Fruit fly (Drosophila melanogaster) whole organism, embryonic: Measurements from ENCODE around the gene Gr33a.

Source experiments
- CG10543 ChIP-seq: fragments of 200-800 bp; sonication (Bioruptor generic); optimal IDR thresholded peaks from 3 replicates; lab custom pipeline; 2017; ENCODE audit warnings: missing biosample characterization, mild to moderate bottlenecking, missing genetic modification characterization, moderate library complexity
- CG10959 ChIP-seq: fragments of 200-800 bp; sonication (Bioruptor generic); IDR thresholded peaks from 2 replicates; pipeline ENCODE4 v1.3.6; 2022; ENCODE audit warnings: missing biosample characterization, missing genetic modification characterization
- CG11504 ChIP-seq: fragments of 200-800 bp; sonication (Bioruptor generic); optimal IDR thresholded peaks from 3 replicates; lab custom pipeline; 2019; ENCODE audit warnings: missing biosample characterization, mild to moderate bottlenecking, missing genetic modification characterization, moderate library complexity
- CG12155 ChIP-seq: fragments of 200-800 bp; sonication (Bioruptor generic); optimal IDR thresholded peaks from 3 replicates; lab custom pipeline; 2016; ENCODE audit warnings: missing biosample characterization, missing genetic modification characterization
- CG12744 ChIP-seq: fragments of 200-800 bp; sonication (Bioruptor generic); optimal IDR thresholded peaks from 2 replicates; lab custom pipeline; 2016; ENCODE audit warnings: missing biosample characterization, missing genetic modification characterization
- CG14441 ChIP-seq: fragments of 200-800 bp; sonication (Bioruptor generic); IDR thresholded peaks from 2 replicates; pipeline ENCODE4 v1.3.6; 2022; ENCODE audit warnings: missing biosample characterization, missing genetic modification characterization
- CG15479 ChIP-seq: fragments of 200-800 bp; sonication (Bioruptor generic); optimal IDR thresholded peaks from 3 replicates; lab custom pipeline; 2019; ENCODE audit warnings: missing biosample characterization, mild to moderate bottlenecking, missing genetic modification characterization, moderate library complexity
- CG15696 ChIP-seq: fragments of 200-800 bp; sonication (Bioruptor generic); optimal IDR thresholded peaks from 2 replicates; lab custom pipeline; 2019; ENCODE audit warnings: missing biosample characterization, mild to moderate bottlenecking, missing genetic modification characterization, moderate library complexity
- CG17359 ChIP-seq: fragments of 200-800 bp; sonication (Bioruptor generic); optimal IDR thresholded peaks from 3 replicates; lab custom pipeline; 2018; ENCODE audit warnings: missing biosample characterization, mild to moderate bottlenecking, missing genetic modification characterization, moderate library complexity
- CG17385 ChIP-seq: fragments of 200-800 bp; sonication (Bioruptor generic); optimal IDR thresholded peaks from 3 replicates; lab custom pipeline; 2018; ENCODE audit warnings: missing biosample characterization, mild to moderate bottlenecking, missing genetic modification characterization
- CG18011 ChIP-seq: fragments of 200-800 bp; sonication (Bioruptor generic); optimal IDR thresholded peaks from 2 replicates; lab custom pipeline; 2017; ENCODE audit warnings: missing biosample characterization, missing genetic modification characterization, mild to moderate bottlenecking, moderate library complexity, missing genotype
- CG2712 ChIP-seq: fragments of 200-800 bp; optimal IDR thresholded peaks from 3 replicates; lab custom pipeline; 2019; ENCODE audit warnings: missing biosample characterization, mild to moderate bottlenecking, missing genetic modification characterization, moderate library complexity
- CG31441 ChIP-seq: fragments of 200-800 bp; sonication (Bioruptor generic); IDR thresholded peaks from 2 replicates; pipeline ENCODE4 v1.3.6; 2022; ENCODE audit warnings: missing biosample characterization, missing genetic modification characterization
- CG34376 ChIP-seq: fragments of 200-800 bp; sonication (Bioruptor generic); optimal IDR thresholded peaks from 2 replicates; lab custom pipeline; 2018; ENCODE audit warnings: missing biosample characterization, mild to moderate bottlenecking, missing genetic modification characterization
- CG6854 ChIP-seq: fragments of 200-800 bp; sonication (Bioruptor generic); optimal IDR thresholded peaks from 3 replicates; lab custom pipeline; 2017; ENCODE audit warnings: missing biosample characterization, mild to moderate bottlenecking, missing genetic modification characterization
- Deaf1 ChIP-seq: fragments of 200-800 bp; optimal IDR thresholded peaks from 3 replicates; lab custom pipeline; 2019; ENCODE audit warnings: missing biosample characterization, mild to moderate bottlenecking, missing genetic modification characterization, moderate library complexity
- Ets65A ChIP-seq: fragments of 200-800 bp; sonication (Bioruptor generic); peaks from one replicate; lab custom pipeline; 2016; ENCODE audit warnings: missing biosample characterization, missing genetic modification characterization
- Hmr ChIP-seq: fragments of 200-800 bp; sonication (Bioruptor generic); optimal IDR thresholded peaks from 3 replicates; lab custom pipeline; 2017; ENCODE audit warnings: mild to moderate bottlenecking, missing biosample characterization, missing genetic modification reagents, missing genetic modification characterization
- Jarid2 ChIP-seq: fragments of 200-800 bp; sonication (Bioruptor generic); optimal IDR thresholded peaks from 3 replicates; lab custom pipeline; 2017; ENCODE audit warnings: mild to moderate bottlenecking, missing biosample characterization, missing genetic modification reagents, missing genetic modification characterization
- MBD-R2 ChIP-seq: fragments of 200-800 bp; sonication (Bioruptor generic); IDR thresholded peaks from 2 replicates; pipeline ENCODE4 v1.3.6; 2022; ENCODE audit warnings: missing biosample characterization, missing genetic modification characterization
- NC2α ChIP-seq: fragments of 200-800 bp; sonication (Bioruptor generic); optimal IDR thresholded peaks from 2 replicates; lab custom pipeline; 2016; ENCODE audit warnings: missing biosample characterization, missing genetic modification characterization
- Opbp ChIP-seq: fragments of 200-800 bp; sonication (Bioruptor generic); IDR thresholded peaks from 3 replicates; pipeline ENCODE4 v1.3.6; 2022; ENCODE audit warnings: missing biosample characterization, missing genetic modification characterization; ENCODE audit not compliant: partially characterized antibody
- Sry-δ ChIP-seq: fragments of 200-800 bp; sonication (Bioruptor generic); optimal IDR thresholded peaks from 2 replicates; lab custom pipeline; 2016; ENCODE audit warnings: missing biosample characterization, missing genetic modification characterization
- Trl ChIP-seq, 3 experiments: fragments of >200 bp in 2 of 3; fragments of 200-800 bp in 1 of 3; sonication (Bioruptor generic) in 1 of 3; optimal IDR thresholded peaks; 2 replicates in 1 of 3; 3 replicates in 2 of 3; lab custom pipeline; 2016 to 2017; ENCODE audit warnings: missing biosample characterization in 1 of 3, missing genetic modification characterization in 1 of 3
- abd-A ChIP-seq: fragments of 200-800 bp; sonication (Bioruptor generic); optimal IDR thresholded peaks from 3 replicates; lab custom pipeline; 2019; ENCODE audit warnings: missing biosample characterization, mild to moderate bottlenecking, missing genetic modification characterization, moderate library complexity
- ems ChIP-seq: fragments of 200-800 bp; sonication (Bioruptor generic); optimal IDR thresholded peaks from 3 replicates; lab custom pipeline; 2016; ENCODE audit warnings: missing biosample characterization, missing genetic modification characterization
- exex ChIP-seq: fragments of 200-800 bp; sonication (Bioruptor generic); optimal IDR thresholded peaks from 4 replicates; lab custom pipeline; 2018; ENCODE audit warnings: missing biosample characterization, mild to moderate bottlenecking, missing genetic modification characterization, moderate library complexity
- grau ChIP-seq: fragments of 200-800 bp; optimal IDR thresholded peaks from 3 replicates; lab custom pipeline; 2019; ENCODE audit warnings: missing biosample characterization, mild to moderate bottlenecking, missing genetic modification characterization, moderate library complexity
- gt ChIP-seq: fragments of 200-800 bp; sonication (Bioruptor generic); IDR thresholded peaks from 2 replicates; pipeline ENCODE4 v1.3.6; 2022; ENCODE audit warnings: missing biosample characterization, missing genetic modification characterization
- mld ChIP-seq: fragments of 200-800 bp; sonication (Bioruptor generic); IDR thresholded peaks from 3 replicates; pipeline ENCODE4 v1.3.6; 2022; ENCODE audit warnings: missing biosample characterization, missing genetic modification characterization; ENCODE audit not compliant: partially characterized antibody
- peb ChIP-seq: fragments of 200-800 bp; sonication (Bioruptor generic); IDR thresholded peaks from 2 replicates; pipeline ENCODE4 v1.3.6; 2022; ENCODE audit warnings: missing biosample characterization, missing genetic modification characterization
- run ChIP-seq: fragments of 200-800 bp; sonication (Bioruptor generic); optimal IDR thresholded peaks from 3 replicates; lab custom pipeline; 2018; ENCODE audit warnings: missing biosample characterization, mild to moderate bottlenecking, missing genetic modification characterization
- scrt ChIP-seq: fragments of 200-800 bp; sonication (Bioruptor generic); optimal IDR thresholded peaks from 2 replicates; lab custom pipeline; 2018; ENCODE audit warnings: missing biosample characterization, mild to moderate bottlenecking, missing genetic modification characterization, moderate library complexity
- sens ChIP-seq: fragments of 200-800 bp; sonication (Bioruptor generic); peaks from one replicate; lab custom pipeline; 2016; ENCODE audit warnings: missing biosample characterization, missing genetic modification characterization
- slbo ChIP-seq: fragments of 200-800 bp; sonication (Bioruptor generic); IDR thresholded peaks from 2 replicates; pipeline ENCODE4 v1.3.6; 2022; ENCODE audit warnings: missing biosample characterization, missing genetic modification characterization
- slp2 ChIP-seq: fragments of 200-800 bp; sonication (Bioruptor generic); optimal IDR thresholded peaks from 2 replicates; lab custom pipeline; 2016; ENCODE audit warnings: missing biosample characterization, missing genetic modification characterization
- tap ChIP-seq: fragments of 200-800 bp; optimal IDR thresholded peaks from 3 replicates; lab custom pipeline; 2019; ENCODE audit warnings: missing biosample characterization, mild to moderate bottlenecking, missing genetic modification characterization, moderate library complexity
- tna ChIP-seq: fragments of 200-800 bp; sonication (Bioruptor generic); IDR thresholded peaks from 2 replicates; pipeline ENCODE4 v1.3.6; 2022; ENCODE audit warnings: missing biosample characterization, missing genetic modification characterization; ENCODE audit not compliant: partially characterized antibody
- tup ChIP-seq: fragments of 200-800 bp; sonication (Bioruptor generic); optimal IDR thresholded peaks from 2 replicates; lab custom pipeline; 2016; ENCODE audit warnings: missing biosample characterization, mild to moderate bottlenecking, missing genetic modification characterization, moderate library complexity
- twi ChIP-seq: fragments of 200-800 bp; optimal IDR thresholded peaks from 2 replicates; lab custom pipeline; 2019; ENCODE audit warnings: missing biosample characterization, mild to moderate bottlenecking, missing genetic modification characterization, moderate library complexity
- vnd ChIP-seq: fragments of 200-800 bp; sonication (Bioruptor generic); IDR thresholded peaks from 3 replicates; pipeline ENCODE4 v1.3.6; 2022; ENCODE audit warnings: missing biosample characterization, missing genetic modification characterization; ENCODE audit not compliant: partially characterized antibody
- zfh2 ChIP-seq: fragments of 200-800 bp; sonication (Bioruptor generic); optimal IDR thresholded peaks from 2 replicates; lab custom pipeline; 2016; ENCODE audit warnings: missing biosample characterization, missing genetic modification characterization

The Gr33a gene

DNA sequence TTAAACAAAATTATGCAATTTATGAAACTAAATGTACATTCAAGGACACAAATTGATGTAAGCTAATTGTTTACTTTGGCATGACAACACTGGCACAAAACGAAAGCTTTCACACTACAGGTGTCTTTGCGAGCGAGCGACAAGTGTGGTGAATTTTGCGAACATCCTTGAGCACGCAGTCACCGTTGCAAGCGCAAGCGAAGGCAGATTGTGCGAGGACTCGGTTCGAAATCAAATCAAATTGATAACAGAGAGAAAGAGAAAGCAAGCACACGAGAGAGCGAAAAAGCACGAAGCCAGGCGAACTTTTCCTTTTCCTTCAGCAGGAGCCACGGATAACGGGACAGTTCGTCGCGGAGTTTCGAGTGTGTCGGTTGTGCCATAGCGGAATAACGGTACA lies 4.6 kb downstream of the Gr33a start, which contains the start of gene CG31760:
TSS of gene CG31760 (plus strand) at position 342 of the 400 bp plus-strand sequence.
- TF ChIP-seq peb (GFP tag; lab: Robert Waterston, UW): no peak
- TF ChIP-seq Deaf1 (tag; lab: Kevin White, UChicago): peak; percentile 96
- no peak for TF ChIP-seq CG6854 (GFP tag; lab: Kevin White, UChicago)
- TF ChIP-seq grau (tag; lab: Kevin White, UChicago): no peak
- no peak for TF ChIP-seq vnd (GFP tag; lab: Robert Waterston, UW)
- peak; percentile 47 for TF ChIP-seq abd-A (tag; lab: Kevin White, UChicago)
- no peak for TF ChIP-seq CG12744 (GFP tag; lab: Kevin White, UChicago)
- peak; percentile 91 for TF ChIP-seq scrt (GFP tag; lab: Kevin White, UChicago)
- TF ChIP-seq CG18011 (GFP tag; lab: Kevin White, UChicago): no peak
- TF ChIP-seq Trl (optimal IDR thresholded peaks at IDR 0.05; lab: Kevin White, UChicago): peak; percentile 2 to 33
- no peak for TF ChIP-seq Trl (GFP tag; optimal IDR thresholded peaks at IDR 0.05; lab: Kevin White, UChicago)
- TF ChIP-seq twi (tag; lab: Kevin White, UChicago): peak; percentile 4
- no peak for TF ChIP-seq CG10543 (GFP tag; lab: Kevin White, UChicago)
- no peak for TF ChIP-seq ems (GFP tag; lab: Kevin White, UChicago)
- no peak for TF ChIP-seq NC2α (GFP tag; lab: Kevin White, UChicago)
- peak; percentile 84 for TF ChIP-seq CG11504 (tag; lab: Kevin White, UChicago)
- TF ChIP-seq Jarid2 (GFP tag; lab: Kevin White, UChicago): peak; percentile 7
- TF ChIP-seq gt (GFP tag; lab: Robert Waterston, UW): no peak
- TF ChIP-seq CG15479 (GFP tag; lab: Kevin White, UChicago): peak; percentile 56
- TF ChIP-seq slbo (GFP tag; lab: Robert Waterston, UW): no peak
- TF ChIP-seq exex (tag; lab: Kevin White, UChicago): no peak
- TF ChIP-seq, all 482 proteins: peak for 8

DNA sequence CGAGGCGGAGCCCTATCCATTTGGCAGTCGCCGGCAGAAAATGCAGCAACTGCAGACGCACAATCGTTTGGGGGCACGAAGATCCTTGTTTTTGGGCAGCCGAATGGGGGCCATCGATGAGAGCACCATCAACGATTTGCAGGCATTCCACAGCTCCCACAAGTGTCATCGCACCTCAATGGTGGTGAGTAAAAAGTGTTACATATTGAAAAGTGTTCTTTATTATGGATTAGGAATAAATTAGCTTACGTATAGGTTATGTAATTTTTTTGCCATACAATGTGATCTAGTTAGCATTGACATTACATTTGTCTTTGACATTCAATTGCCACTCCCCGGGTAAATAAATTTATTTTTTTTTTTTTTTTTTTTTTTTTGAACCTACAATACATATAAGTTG lies 23.7 kb downstream of the Gr33a start, which contains the start of gene CG31861:
TSS of gene CG31861 (plus strand) at position 301 of the 400 bp plus-strand sequence.
- TF ChIP-seq Ets65A (peak; percentile 89), slp2 (GFP tag; lab: Kevin White, UChicago) (no peak)

DNA sequence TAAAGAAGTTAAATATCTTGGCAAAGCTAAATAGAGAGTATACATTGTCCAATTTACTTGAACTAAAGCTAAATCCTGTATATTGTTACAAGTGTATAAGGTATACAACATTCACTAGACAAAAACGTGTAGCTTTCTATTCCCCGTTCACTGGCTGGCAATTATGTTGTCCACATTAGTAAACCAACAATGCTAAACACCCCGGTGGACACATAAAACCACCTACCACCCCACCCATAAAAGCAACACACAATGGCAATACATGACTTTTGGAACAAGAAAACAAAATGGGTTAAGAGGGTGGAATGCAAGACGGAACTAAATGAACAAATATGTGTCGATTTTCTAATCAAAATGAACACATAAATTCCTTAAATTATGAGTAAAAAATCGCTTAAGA lies 26.1 kb downstream of the Gr33a start, which contains the start of gene ZnT33D:
TSS of gene ZnT33D (plus strand) at position 301 of the 400 bp plus-strand sequence.
- TF ChIP-seq CG12155 (GFP tag; lab: Kevin White, UChicago) (no peak), CG15696 (no peak), run (tag; lab: Kevin White, UChicago) (no peak), CG12744 (GFP tag; lab: Kevin White, UChicago) (no peak)

DNA sequence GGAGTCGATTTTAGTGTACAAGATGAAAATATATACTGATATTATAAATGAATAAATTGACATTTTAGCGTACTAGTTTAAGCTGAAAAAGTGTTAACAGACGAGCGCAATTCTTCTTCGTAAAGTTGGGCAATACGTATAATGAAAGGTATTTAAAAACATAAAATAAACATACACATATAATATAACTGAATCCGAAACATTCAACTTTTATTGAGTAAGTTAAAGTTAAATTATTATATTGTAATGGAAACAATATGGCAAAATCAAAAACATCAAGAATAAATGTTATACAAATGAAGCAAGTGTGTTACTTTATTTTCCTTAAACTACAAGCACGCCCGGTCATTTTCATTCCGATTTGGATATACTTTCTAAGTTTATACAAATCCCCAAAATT lies 32.4 kb downstream of the Gr33a start, which contains the start of gene CG17217:
TSS of gene CG17217 (plus strand) at position 301 of the 400 bp plus-strand sequence.
- no peak for TF ChIP-seq Sry-δ (GFP tag; lab: Kevin White, UChicago)
- no peak for TF ChIP-seq zfh2
- TF ChIP-seq CG14441 (GFP tag; lab: Robert Waterston, UW): no peak
- TF ChIP-seq tna (GFP tag; lab: Robert Waterston, UW): no peak

DNA sequence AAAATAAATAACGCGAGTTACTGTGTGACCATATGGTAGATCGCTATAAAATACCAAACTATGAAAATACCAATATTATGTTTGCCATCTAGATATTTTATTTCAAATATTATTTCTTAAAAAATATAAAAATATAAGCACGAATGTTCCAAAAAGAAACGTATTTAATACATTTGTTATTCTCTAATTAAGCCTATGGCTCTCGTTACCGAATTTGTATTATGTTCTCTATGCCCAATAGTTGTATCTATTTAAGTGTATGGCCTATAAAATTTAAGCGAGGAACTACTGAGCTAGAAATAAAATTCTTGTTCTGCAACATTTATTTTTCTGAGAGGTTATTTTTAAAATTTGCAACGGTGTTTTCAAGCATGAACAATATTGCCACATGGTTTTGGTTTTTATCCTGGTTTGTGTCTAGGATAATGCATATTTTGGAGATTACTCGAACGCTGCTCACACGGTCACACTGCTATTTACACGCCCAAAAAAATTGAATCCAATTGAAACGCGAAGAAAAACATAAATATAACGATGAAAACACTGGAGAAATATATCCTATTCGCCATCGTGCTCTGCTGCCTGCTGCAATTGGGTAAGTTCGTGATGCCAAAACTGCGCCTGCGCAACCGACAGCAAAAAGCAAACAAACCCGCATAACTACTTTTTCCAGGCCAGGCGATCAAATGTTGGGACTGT lies 34.9 kb downstream of the Gr33a start, which contains the start of the genes CG6583 and crok:
TSS of gene CG6583 (minus strand) at position 51 of the 699 bp plus-strand sequence.
TSS of gene crok (plus strand) at position 446 of the 699 bp plus-strand sequence.
- no peak for TF ChIP-seq Opbp
- TF ChIP-seq CG17385 (GFP tag; lab: Kevin White, UChicago): no peak
- peak; percentile 50 for TF ChIP-seq sens (GFP tag; lab: Kevin White, UChicago)
- TF ChIP-seq CG34376 (GFP tag; lab: Kevin White, UChicago): no peak
- TF ChIP-seq mld (GFP tag; lab: Robert Waterston, UW): no peak
- TF ChIP-seq CG31441 (GFP tag; lab: Robert Waterston, UW): no peak
- no peak for TF ChIP-seq tap (tag; lab: Kevin White, UChicago)
- TF ChIP-seq CG17359 (tag; lab: Kevin White, UChicago): no peak
- TF ChIP-seq tna (GFP tag; lab: Robert Waterston, UW): no peak
- TF ChIP-seq CG10959 (GFP tag; lab: Robert Waterston, UW): no peak
- no peak for TF ChIP-seq CG2712 (tag; lab: Kevin White, UChicago)
- peak; percentile 37 for TF ChIP-seq Hmr (GFP tag; lab: Kevin White, UChicago)
- TF ChIP-seq MBD-R2 (GFP tag; lab: Robert Waterston, UW): peak; percentile 60
- TF ChIP-seq tup (GFP tag; lab: Kevin White, UChicago): no peak
